Worm (Caenorhabditis elegans) whole organism, late embryonic: ENCODE measurements around the gene jamp-1.

Experiments
- fkh-6 ChIP-seq: sonication (generic microtip); optimal IDR thresholded peaks from 2 replicates; lab custom pipeline; 2016; ENCODE audit warnings: missing genetic modification characterization, missing compliant biosample characterization
- tbx-2 ChIP-seq: sonication (generic microtip); optimal IDR thresholded peaks from 2 replicates; lab custom pipeline; 2016; ENCODE audit warnings: missing genetic modification characterization, missing compliant biosample characterization

DNA sequence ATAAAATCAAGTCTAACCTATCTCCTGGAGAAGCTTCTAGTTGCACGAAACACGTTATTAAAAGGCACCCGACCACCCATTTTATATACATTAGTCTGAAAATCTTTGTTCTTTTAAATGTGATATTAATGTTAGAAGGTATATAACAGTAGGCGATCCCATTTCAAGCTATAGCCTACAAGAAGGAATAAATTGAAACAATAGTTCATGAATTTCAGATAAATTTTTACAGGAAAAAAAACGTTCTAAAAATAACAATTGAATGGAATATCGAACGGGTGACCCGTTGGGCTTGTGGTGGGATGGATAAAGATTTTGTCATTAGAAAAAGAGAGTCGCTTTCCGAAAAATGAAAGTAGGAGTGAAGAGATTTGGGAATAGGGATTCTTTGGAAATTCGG lies 3.2 kb downstream of the jamp-1 start, which contains the start of gene pgap-3:
- TF ChIP-seq tbx-2 (tag; lab: Kevin White, UChicago) = no peak
- no peak for TF ChIP-seq fkh-6 (tag; lab: Kevin White, UChicago)
